Worm (Caenorhabditis elegans): Measurements from ENCODE around the gene ssp-34.

DNA sequence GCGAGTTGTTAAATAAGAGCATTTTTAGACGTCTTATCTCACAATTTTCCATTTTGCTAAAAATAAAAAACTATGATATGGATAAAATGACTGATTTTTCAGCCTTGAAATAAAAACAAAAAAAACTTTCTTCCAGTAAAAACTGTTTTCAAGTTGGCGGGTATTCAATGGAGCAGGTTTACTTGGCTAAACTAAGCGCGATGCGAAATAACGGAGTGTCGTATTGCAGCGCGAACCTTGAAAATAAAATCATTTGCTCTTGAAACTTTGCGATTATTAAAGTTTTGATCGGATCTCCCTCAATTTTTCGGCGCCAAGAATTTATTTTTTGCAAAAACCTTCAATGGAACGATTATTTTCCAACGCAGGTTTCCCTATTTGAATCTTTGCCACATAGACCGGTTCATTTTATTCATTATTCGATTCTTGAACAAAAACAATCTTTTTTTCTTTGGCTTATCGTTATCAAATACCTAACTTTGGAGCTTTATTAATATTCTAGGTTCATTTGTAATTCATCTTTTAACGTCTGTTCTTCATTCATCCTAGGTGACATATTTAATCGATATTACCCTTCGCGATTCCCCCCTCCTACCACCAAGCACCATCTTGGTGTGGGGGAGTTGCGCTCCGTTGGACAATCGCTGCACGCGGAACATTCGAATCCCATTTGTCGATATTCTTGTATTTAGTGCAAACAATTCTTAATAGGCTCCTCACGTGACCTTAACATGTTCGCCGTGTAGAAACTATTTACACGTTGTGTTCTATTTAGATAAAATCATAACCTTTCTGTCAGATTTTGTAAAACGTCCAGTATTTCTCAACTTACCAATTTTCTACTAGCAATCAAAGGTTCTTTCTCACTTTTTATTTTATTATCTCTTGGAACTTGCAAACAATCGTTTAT, 3.6 kb downstream of the ssp-34 start, which contains the start of the genes orc-5 and cyb-1:
- TF ChIP-seq skn-1 (tag; optimal IDR thresholded peaks at IDR 0.05) (peak; percentile 83), nhr-28 (tag; optimal IDR thresholded peaks at IDR 0.05) (no peak)
